Fruit fly (Drosophila melanogaster) whole organism, prepupa: ENCODE measurements around the gene IscU.

Experiments used
- Blimp-1 ChIP-seq: fragments of 200-800 bp; sonication (Bioruptor generic); optimal IDR thresholded peaks from 3 replicates; lab custom pipeline; 2017; ENCODE audit warnings: missing biosample characterization, missing genetic modification characterization, mild to moderate bottlenecking, moderate library complexity, missing genetic modification reagents
- CG10631 ChIP-seq: fragments of 200-800 bp; sonication (Bioruptor generic); optimal IDR thresholded peaks from 2 replicates; lab custom pipeline; 2016; ENCODE audit warnings: missing biosample characterization, missing genetic modification characterization
- CG10669 ChIP-seq: fragments of 200-800 bp; sonication (Bioruptor generic); optimal IDR thresholded peaks from 3 replicates; lab custom pipeline; 2018; ENCODE audit warnings: missing biosample characterization, mild to moderate bottlenecking, missing genetic modification characterization, moderate library complexity
- CG11294 ChIP-seq: fragments of 200-800 bp; sonication (Bioruptor generic); IDR thresholded peaks from 2 replicates; pipeline ENCODE4 v1.3.6; 2022; ENCODE audit warnings: missing biosample characterization, missing genetic modification characterization
- CG11762 ChIP-seq: fragments of 200-800 bp; sonication (Bioruptor generic); optimal IDR thresholded peaks from 3 replicates; lab custom pipeline; 2016; ENCODE audit warnings: missing biosample characterization, missing genetic modification characterization; ENCODE audit not compliant: insufficient read depth
- CG11902 ChIP-seq: fragments of 200-800 bp; sonication (Bioruptor generic); optimal IDR thresholded peaks from 3 replicates; lab custom pipeline; 2016; ENCODE audit warnings: missing biosample characterization, missing genetic modification characterization
- CG15336 ChIP-seq: fragments of 200-800 bp; sonication (Bioruptor generic); IDR thresholded peaks from 2 replicates; pipeline ENCODE4 v1.3.6; 2022; ENCODE audit warnings: missing biosample characterization, missing genetic modification characterization
- CG1621 ChIP-seq: fragments of 200-800 bp; sonication (Bioruptor generic); optimal IDR thresholded peaks from 3 replicates; lab custom pipeline; 2018; ENCODE audit warnings: missing biosample characterization, mild to moderate bottlenecking, missing genetic modification characterization
- CG16779 ChIP-seq: fragments of 200-800 bp; sonication (Bioruptor generic); optimal IDR thresholded peaks from 3 replicates; lab custom pipeline; 2017; ENCODE audit warnings: missing biosample characterization, mild to moderate bottlenecking, missing genetic modification characterization
- CG32006 ChIP-seq: fragments of 200-800 bp; sonication (Bioruptor generic); optimal IDR thresholded peaks from 3 replicates; lab custom pipeline; 2017; ENCODE audit warnings: missing biosample characterization, mild to moderate bottlenecking, missing genetic modification characterization
- CG34406 ChIP-seq: fragments of 200-800 bp; sonication (Bioruptor generic); optimal IDR thresholded peaks from 3 replicates; lab custom pipeline; 2016; ENCODE audit warnings: missing biosample characterization, missing genetic modification characterization
- CG3919 ChIP-seq: fragments of 200-800 bp; sonication (Bioruptor generic); optimal IDR thresholded peaks from 3 replicates; lab custom pipeline; 2016; ENCODE audit warnings: missing biosample characterization, missing genetic modification characterization
- CG6163 ChIP-seq: fragments of 200-800 bp; sonication (Bioruptor generic); IDR thresholded peaks from 3 replicates; pipeline ENCODE4 v1.3.6; 2022; ENCODE audit warnings: missing biosample characterization, missing genetic modification characterization
- CG6808 ChIP-seq: fragments of 200-800 bp; sonication (Bioruptor generic); optimal IDR thresholded peaks from 3 replicates; lab custom pipeline; 2017; ENCODE audit warnings: missing biosample characterization, missing genetic modification characterization, mild to moderate bottlenecking, moderate library complexity, missing genetic modification reagents
- CG6854 ChIP-seq: fragments of 200-800 bp; sonication (Bioruptor generic); optimal IDR thresholded peaks from 2 replicates; lab custom pipeline; 2017; ENCODE audit warnings: missing biosample characterization, mild to moderate bottlenecking, missing genetic modification characterization
- CG9139 ChIP-seq: fragments of 200-800 bp; sonication (Bioruptor generic); optimal IDR thresholded peaks from 3 replicates; lab custom pipeline; 2017; ENCODE audit warnings: missing biosample characterization, mild to moderate bottlenecking, missing genetic modification characterization
- Eip75B ChIP-seq: fragments of 200-800 bp; sonication (Bioruptor generic); optimal IDR thresholded peaks from 3 replicates; lab custom pipeline; 2016; ENCODE audit warnings: missing biosample characterization, missing genetic modification characterization
- Eip78C ChIP-seq: fragments of 200-800 bp; sonication (Bioruptor generic); peaks from one replicate; lab custom pipeline; 2016; ENCODE audit warnings: missing biosample characterization, missing genetic modification characterization
- Eip93F ChIP-seq: fragments of 200-800 bp; sonication (Bioruptor generic); optimal IDR thresholded peaks from 2 replicates; lab custom pipeline; 2016; ENCODE audit warnings: missing biosample characterization, mild to moderate bottlenecking, missing genetic modification characterization
- Ets21C ChIP-seq: fragments of 200-800 bp; sonication (Bioruptor generic); optimal IDR thresholded peaks from 3 replicates; lab custom pipeline; 2016; ENCODE audit warnings: missing biosample characterization, missing genetic modification characterization
- Ets96B ChIP-seq: fragments of 200-800 bp; optimal IDR thresholded peaks from 2 replicates; lab custom pipeline; 2019; ENCODE audit warnings: missing biosample characterization, mild to moderate bottlenecking, missing genetic modification characterization, moderate library complexity
- Gug ChIP-seq: fragments of 200-800 bp; sonication (Bioruptor generic); IDR thresholded peaks from 2 replicates; pipeline ENCODE4 v1.3.6; 2022; ENCODE audit warnings: missing biosample characterization, missing genetic modification characterization
- Hr38 ChIP-seq: sonication (Bioruptor generic); optimal IDR thresholded peaks from 2 replicates; lab custom pipeline; 2016; ENCODE audit warnings: missing biosample characterization, missing genetic modification characterization
- Hr39 ChIP-seq: fragments of 200-800 bp; sonication (Bioruptor generic); optimal IDR thresholded peaks from 2 replicates; lab custom pipeline; 2016; ENCODE audit warnings: missing biosample characterization, missing genetic modification characterization
- Hr4 ChIP-seq: fragments of 200-800 bp; sonication (Bioruptor generic); optimal IDR thresholded peaks from 3 replicates; lab custom pipeline; 2016; ENCODE audit warnings: missing biosample characterization, missing genetic modification characterization
- Lpt ChIP-seq: fragments of 200-800 bp; sonication (Bioruptor generic); optimal IDR thresholded peaks from 3 replicates; lab custom pipeline; 2016; ENCODE audit warnings: missing biosample characterization, missing genetic modification characterization
- Met ChIP-seq: fragments of 200-800 bp; sonication (Bioruptor generic); optimal IDR thresholded peaks from 3 replicates; lab custom pipeline; 2016; ENCODE audit warnings: missing biosample characterization, missing genetic modification characterization
- OdsH ChIP-seq: fragments of 200-800 bp; sonication (Bioruptor generic); optimal IDR thresholded peaks from 3 replicates; lab custom pipeline; 2016; ENCODE audit warnings: missing biosample characterization, missing genetic modification characterization
- Sox14 ChIP-seq: fragments of 200-800 bp; sonication (Bioruptor generic); optimal IDR thresholded peaks from 3 replicates; lab custom pipeline; 2016; ENCODE audit warnings: missing biosample characterization, missing genetic modification characterization
- achi ChIP-seq: fragments of 200-800 bp; sonication (Bioruptor generic); optimal IDR thresholded peaks from 3 replicates; lab custom pipeline; 2016; ENCODE audit warnings: missing biosample characterization, missing genetic modification characterization
- acj6 ChIP-seq: fragments of 200-800 bp; sonication (Bioruptor generic); optimal IDR thresholded peaks from 3 replicates; lab custom pipeline; 2016; ENCODE audit warnings: missing biosample characterization, missing genetic modification characterization
- cyc ChIP-seq: fragments of 200-800 bp; sonication (Bioruptor generic); optimal IDR thresholded peaks from 3 replicates; lab custom pipeline; 2016; ENCODE audit warnings: missing biosample characterization, missing genetic modification characterization
- dsx ChIP-seq: fragments of 200-800 bp; optimal IDR thresholded peaks from 3 replicates; lab custom pipeline; 2019; ENCODE audit warnings: missing biosample characterization, mild to moderate bottlenecking, missing genetic modification characterization, moderate library complexity; ENCODE audit not compliant: poor library complexity, severe bottlenecking
- eg ChIP-seq: fragments of 200-800 bp; sonication (Bioruptor generic); IDR thresholded peaks from 3 replicates; pipeline ENCODE4 v1.3.6; 2022; ENCODE audit warnings: missing biosample characterization, missing genetic modification characterization
- esn ChIP-seq: fragments of 200-800 bp; sonication (Bioruptor generic); optimal IDR thresholded peaks from 2 replicates; lab custom pipeline; 2016; ENCODE audit warnings: missing biosample characterization, mild to moderate bottlenecking, missing genetic modification characterization, moderate library complexity
- fd59A ChIP-seq: fragments of 200-800 bp; sonication (Bioruptor generic); optimal IDR thresholded peaks from 2 replicates; lab custom pipeline; 2017; ENCODE audit warnings: missing biosample characterization, mild to moderate bottlenecking, missing genetic modification characterization, missing genetic modification reagents
- fkh ChIP-seq: fragments of 200-800 bp; sonication (Bioruptor generic); optimal IDR thresholded peaks from 3 replicates; lab custom pipeline; 2017; ENCODE audit warnings: missing biosample characterization, mild to moderate bottlenecking, missing genetic modification characterization, moderate library complexity
- lz ChIP-seq: fragments of 200-800 bp; sonication (Bioruptor generic); optimal IDR thresholded peaks from 3 replicates; lab custom pipeline; 2016; ENCODE audit warnings: missing biosample characterization, missing genetic modification characterization
- salr ChIP-seq, 2 experiments: fragments of 200-800 bp; sonication (Bioruptor generic); optimal IDR thresholded peaks; 3 replicates each; lab custom pipeline; 2016 to 2018; ENCODE audit warnings: missing biosample characterization in 2 of 2, missing genetic modification characterization in 2 of 2, mild to moderate bottlenecking in 1 of 2
- spab ChIP-seq: fragments of 200-800 bp; sonication (Bioruptor generic); optimal IDR thresholded peaks from 2 replicates; lab custom pipeline; 2017; ENCODE audit warnings: missing biosample characterization, mild to moderate bottlenecking, missing genetic modification characterization, missing genetic modification reagents
- ss ChIP-seq, 2 experiments: fragments of 200-800 bp; sonication (Bioruptor generic); optimal IDR thresholded peaks; 2 replicates in 1 of 2; 3 replicates in 1 of 2; lab custom pipeline; 2017 to 2018; ENCODE audit warnings: mild to moderate bottlenecking in 2 of 2, missing biosample characterization in 2 of 2, missing genetic modification characterization in 2 of 2, moderate library complexity in 1 of 2
- svp ChIP-seq: fragments of 200-800 bp; sonication (Bioruptor generic); peaks from one replicate; lab custom pipeline; 2016; ENCODE audit warnings: missing biosample characterization, missing genetic modification characterization
- topi ChIP-seq: fragments of 200-800 bp; sonication (Bioruptor generic); optimal IDR thresholded peaks from 3 replicates; lab custom pipeline; 2016; ENCODE audit warnings: missing biosample characterization, missing genetic modification characterization
- vri ChIP-seq: fragments of 200-800 bp; sonication (Bioruptor generic); optimal IDR thresholded peaks from 3 replicates; lab custom pipeline; 2016; ENCODE audit warnings: missing biosample characterization, mild to moderate bottlenecking, missing genetic modification characterization

IscU gene

dm6 chr3R:8849373-8850228, 25.6 kb upstream of the IscU start (continued):
- TF ChIP-seq acj6 (GFP tag; lab: Kevin White, UChicago) (peak; percentile 50), CG6163 (GFP tag; lab: Robert Waterston, UW) (peak; percentile 72), dsx (GFP tag; lab: Kevin White, UChicago) (peak; percentile 42), Eip78C (peak; percentile 87), CG9139 (GFP tag; lab: Kevin White, UChicago) (peak; percentile 35), CG15336 (peak; percentile 76), Hr38 (GFP tag; lab: Kevin White, UChicago) (no peak), CG6854 (GFP tag; lab: Kevin White, UChicago) (no peak), Gug (peak; percentile 48; the same call in 1 of the 2 replicates), lz (GFP tag; lab: Kevin White, UChicago) (peak; percentile 53), topi (peak; percentile 48), CG11902 (GFP tag; lab: Kevin White, UChicago) (peak; percentile 11), CG11294 (peak; percentile 54; the same call in 1 of the 2 replicates)
- TF ChIP-seq, all 60 proteins: peak for 51

dm6 chr3R:8848190-8848589, 24.2 kb upstream of the IscU start:
- TF ChIP-seq CG3919 (GFP tag; lab: Kevin White, UChicago) (no peak), CG32006 (GFP tag; lab: Kevin White, UChicago) (no peak)

dm6 chr3R:8847096-8847639, 23.2 kb upstream of the IscU start:
- TF ChIP-seq esn (GFP tag; lab: Kevin White, UChicago) (peak; percentile 55), acj6 (GFP tag; lab: Kevin White, UChicago) (peak; percentile 74), salr (GFP tag; optimal IDR thresholded peaks at IDR 0.05; lab: Kevin White, UChicago) (peak; percentile 13 to 21), CG6808 (GFP tag; lab: Kevin White, UChicago) (peak; percentile 34), spab (peak; percentile 15), Hr39 (GFP tag; lab: Kevin White, UChicago) (peak; percentile 52), Hr38 (GFP tag; lab: Kevin White, UChicago) (no peak), CG34406 (GFP tag; lab: Kevin White, UChicago) (peak; percentile 52), vri (GFP tag; lab: Kevin White, UChicago) (no peak), Ets21C (GFP tag; lab: Kevin White, UChicago) (peak; percentile 29), CG1621 (tag; lab: Kevin White, UChicago) (peak; percentile 46), dsx (GFP tag; lab: Kevin White, UChicago) (peak; percentile 12), achi (peak; percentile 60), fkh (GFP tag; lab: Kevin White, UChicago) (no peak), Ets96B (tag; lab: Kevin White, UChicago) (peak; percentile 43), ss (GFP tag; optimal IDR thresholded peaks at IDR 0.05; lab: Kevin White, UChicago) (peak in 1 of 2 experiments; percentile 55), CG11762 (GFP tag; lab: Kevin White, UChicago) (peak; percentile 22), Lpt (GFP tag; lab: Kevin White, UChicago) (no peak), CG16779 (tag; lab: Kevin White, UChicago) (no peak), Eip93F (GFP tag; lab: Kevin White, UChicago) (no peak), Hr4 (peak; percentile 51), cyc (peak; percentile 36), CG10669 (peak; percentile 59), CG15336 (peak; percentile 55), Sox14 (GFP tag; lab: Kevin White, UChicago) (peak; percentile 42), eg (GFP tag; lab: Robert Waterston, UW) (peak; percentile 56; the same call in 1 of the 3 replicates), Eip75B (GFP tag; lab: Kevin White, UChicago) (peak; percentile 70), CG10631 (GFP tag; lab: Kevin White, UChicago) (peak; percentile 72), Met (GFP tag; lab: Kevin White, UChicago) (peak; percentile 54), Blimp-1 (GFP tag; lab: Kevin White, UChicago) (no peak), CG11902 (GFP tag; lab: Kevin White, UChicago) (peak; percentile 49), CG11294 (no peak), fd59A (GFP tag; lab: Kevin White, UChicago) (peak; percentile 44), svp (GFP tag; lab: Kevin White, UChicago) (peak; percentile 79), CG9139 (GFP tag; lab: Kevin White, UChicago) (no peak), OdsH (GFP tag; lab: Kevin White, UChicago) (peak; percentile 64), Eip78C (peak; percentile 83)
